Fruit fly (Drosophila melanogaster) whole organism, adult: ENCODE data around the gene CG17919.

ENCODE experiments used
- CG12768 ChIP-seq: fragments of 200-800 bp; sonication (Bioruptor generic); optimal IDR thresholded peaks from 2 replicates; lab custom pipeline; 2017; ENCODE audit warnings: missing biosample characterization, missing genetic modification characterization, mild to moderate bottlenecking, moderate library complexity, missing genetic modification reagents
- CG33017 ChIP-seq: fragments of 200-800 bp; sonication (Bioruptor generic); optimal IDR thresholded peaks from 2 replicates; lab custom pipeline; 2018; ENCODE audit warnings: missing biosample characterization, mild to moderate bottlenecking, missing genetic modification characterization, moderate library complexity
- CG7101 ChIP-seq: fragments of 200-800 bp; sonication (Bioruptor generic); optimal IDR thresholded peaks from 2 replicates; lab custom pipeline; 2018; ENCODE audit warnings: missing biosample characterization, mild to moderate bottlenecking, missing genetic modification characterization, moderate library complexity
- tj ChIP-seq: fragments of 200-800 bp; sonication (Bioruptor generic); optimal IDR thresholded peaks from 3 replicates; lab custom pipeline; 2017; ENCODE audit warnings: missing biosample characterization, mild to moderate bottlenecking, missing genetic modification characterization, moderate library complexity

DNA sequence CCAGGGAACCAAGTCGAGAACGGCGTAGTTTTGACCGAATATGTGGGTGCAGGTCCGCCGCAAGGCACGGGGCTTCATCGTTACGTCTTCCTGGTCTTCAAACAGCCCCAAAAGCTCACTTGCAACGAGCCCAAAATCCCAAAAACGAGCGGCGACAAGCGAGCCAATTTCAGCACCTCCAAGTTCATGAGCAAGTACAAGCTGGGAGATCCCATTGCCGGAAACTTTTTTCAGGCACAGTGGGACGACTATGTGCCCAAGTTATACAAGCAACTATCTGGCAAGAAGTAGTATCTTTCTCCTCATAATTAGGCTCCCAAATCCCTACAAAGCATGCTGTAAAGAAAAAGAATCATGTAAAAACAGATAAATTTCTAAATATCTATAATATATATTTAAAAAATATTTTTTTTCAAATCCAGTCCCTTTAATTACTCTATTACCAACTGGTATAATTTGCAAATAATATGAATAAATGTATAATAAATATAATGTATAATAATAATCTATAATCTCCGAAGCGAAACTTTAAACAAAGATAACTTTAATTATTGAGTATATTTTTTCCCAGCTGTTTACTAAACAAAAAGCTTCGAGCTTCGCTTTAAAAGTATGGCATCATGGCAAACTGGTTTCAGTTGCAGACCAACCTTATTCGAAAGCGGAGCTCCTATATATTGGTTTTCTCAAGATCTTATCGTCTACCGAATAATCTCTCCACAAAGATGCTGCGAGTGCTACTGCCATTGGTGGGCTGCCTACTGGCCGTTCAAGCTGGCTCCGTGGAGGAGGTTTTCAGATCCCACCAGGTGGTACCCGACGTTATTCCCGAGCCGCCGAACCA lies at the start of gene CG17919:
- TF ChIP-seq CG12768 (GFP tag; lab: Kevin White, UChicago), result no peak
- TF ChIP-seq tj (GFP tag; lab: Kevin White, UChicago), result no peak
- TF ChIP-seq CG7101 (tag; lab: Kevin White, UChicago), result no peak
- no peak for TF ChIP-seq CG33017 (tag; lab: Kevin White, UChicago)
